Fruit fly (Drosophila melanogaster) whole organism, embryonic: ENCODE measurements around the gene CG2641.

Source experiments
- NC2α ChIP-seq: fragments of 200-800 bp; sonication (Bioruptor generic); optimal IDR thresholded peaks from 2 replicates; lab custom pipeline; 2016; ENCODE audit warnings: missing biosample characterization, missing genetic modification characterization
- dati ChIP-seq: fragments of 200-800 bp; sonication (Bioruptor generic); IDR thresholded peaks from 2 replicates; pipeline ENCODE4 v1.3.6; 2022; ENCODE audit warnings: missing biosample characterization, missing genetic modification characterization
- scrt ChIP-seq: fragments of 200-800 bp; sonication (Bioruptor generic); optimal IDR thresholded peaks from 2 replicates; lab custom pipeline; 2018; ENCODE audit warnings: missing biosample characterization, mild to moderate bottlenecking, missing genetic modification characterization, moderate library complexity

DNA sequence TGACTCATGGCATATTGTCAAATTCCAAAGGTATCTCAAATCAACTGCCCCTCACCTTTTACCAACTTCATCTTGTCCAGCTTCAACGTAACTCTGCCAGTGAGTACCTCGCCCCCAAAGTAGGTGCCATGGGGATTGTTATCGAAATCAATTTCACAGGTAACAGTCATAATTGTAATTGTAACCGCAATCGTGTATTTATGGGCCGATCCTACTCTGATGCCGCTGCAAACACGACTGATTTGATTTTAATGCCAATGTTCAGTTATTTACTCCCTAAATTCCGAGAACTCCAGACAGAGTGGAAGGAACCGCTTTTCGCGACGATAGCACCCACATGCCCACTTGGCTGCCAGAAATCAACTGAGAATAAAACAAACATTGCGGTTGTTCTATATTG is 8.1 kb upstream of the CG2641 start, which contains the start of gene CG18745:
- TF ChIP-seq NC2α (no peak), scrt (GFP tag; lab: Kevin White, UChicago) (no peak), dati (GFP tag; lab: Robert Waterston, UW) (no peak)
